Fruit fly (Drosophila melanogaster) whole organism, embryonic: ENCODE measurements around the gene Gclc.

Experiments used
- Aef1 ChIP-seq: fragments of 200-800 bp; sonication (Bioruptor generic); IDR thresholded peaks from 3 replicates; pipeline ENCODE4 v1.3.6; 2022; ENCODE audit warnings: missing biosample characterization, missing genetic modification characterization
- Atf6 ChIP-seq: fragments of 200-800 bp; sonication (Bioruptor generic); IDR thresholded peaks from 2 replicates; pipeline ENCODE4 v1.3.6; 2022; ENCODE audit warnings: missing biosample characterization, missing genetic modification characterization
- BEAF-32 ChIP-seq: fragments of 200-800 bp; sonication (Bioruptor generic); optimal IDR thresholded peaks from 3 replicates; lab custom pipeline; 2017; ENCODE audit warnings: missing biosample characterization, missing genetic modification characterization, mild to moderate bottlenecking, moderate library complexity, missing genetic modification reagents
- CG10274 ChIP-seq: fragments of 200-800 bp; sonication (Bioruptor generic); optimal IDR thresholded peaks from 3 replicates; lab custom pipeline; 2017; ENCODE audit warnings: missing biosample characterization, mild to moderate bottlenecking, missing genetic modification characterization
- CG10431 ChIP-seq: fragments of 200-800 bp; sonication (Bioruptor generic); optimal IDR thresholded peaks from 3 replicates; lab custom pipeline; 2018; ENCODE audit warnings: missing biosample characterization, mild to moderate bottlenecking, missing genetic modification characterization
- CG11696 ChIP-seq: fragments of 200-800 bp; sonication (Bioruptor generic); IDR thresholded peaks from 2 replicates; pipeline ENCODE4 v1.3.6; 2022; ENCODE audit warnings: missing biosample characterization, missing genetic modification characterization
- CG13123 ChIP-seq: fragments of 200-800 bp; sonication (Bioruptor generic); optimal IDR thresholded peaks from 2 replicates; lab custom pipeline; 2016; ENCODE audit warnings: missing biosample characterization, missing genetic modification characterization
- CG14860 ChIP-seq: fragments of 200-800 bp; sonication (Bioruptor generic); IDR thresholded peaks from 3 replicates; pipeline ENCODE4 v1.3.6; 2022; ENCODE audit warnings: missing biosample characterization, missing genetic modification characterization; ENCODE audit not compliant: partially characterized antibody
- CG15479 ChIP-seq: fragments of 200-800 bp; sonication (Bioruptor generic); optimal IDR thresholded peaks from 3 replicates; lab custom pipeline; 2019; ENCODE audit warnings: missing biosample characterization, mild to moderate bottlenecking, missing genetic modification characterization, moderate library complexity
- CG15514 ChIP-seq: fragments of 200-800 bp; sonication (Bioruptor generic); optimal IDR thresholded peaks from 3 replicates; lab custom pipeline; 2017; ENCODE audit warnings: missing biosample characterization, missing genetic modification characterization, mild to moderate bottlenecking, moderate library complexity, missing genetic modification reagents
- CG17359 ChIP-seq: fragments of 200-800 bp; sonication (Bioruptor generic); optimal IDR thresholded peaks from 3 replicates; lab custom pipeline; 2018; ENCODE audit warnings: missing biosample characterization, mild to moderate bottlenecking, missing genetic modification characterization, moderate library complexity
- CG17385 ChIP-seq: fragments of 200-800 bp; sonication (Bioruptor generic); optimal IDR thresholded peaks from 3 replicates; lab custom pipeline; 2018; ENCODE audit warnings: missing biosample characterization, mild to moderate bottlenecking, missing genetic modification characterization
- CG17568 ChIP-seq: fragments of 200-800 bp; sonication (Bioruptor generic); optimal IDR thresholded peaks from 2 replicates; lab custom pipeline; 2018; ENCODE audit warnings: missing biosample characterization, mild to moderate bottlenecking, missing genetic modification characterization, moderate library complexity
- CG17612 ChIP-seq: fragments of 200-800 bp; sonication (Bioruptor generic); IDR thresholded peaks from 2 replicates; pipeline ENCODE4 v1.3.6; 2022; ENCODE audit warnings: missing biosample characterization, missing genetic modification characterization
- CG18262 ChIP-seq: fragments of 200-800 bp; optimal IDR thresholded peaks from 3 replicates; lab custom pipeline; 2019; ENCODE audit warnings: missing biosample characterization, mild to moderate bottlenecking, missing genetic modification characterization, moderate library complexity
- CG2120 ChIP-seq: fragments of 200-800 bp; sonication (Bioruptor generic); optimal IDR thresholded peaks from 3 replicates; lab custom pipeline; 2016; ENCODE audit warnings: missing biosample characterization, missing genetic modification characterization
- CG2712 ChIP-seq: fragments of 200-800 bp; optimal IDR thresholded peaks from 3 replicates; lab custom pipeline; 2019; ENCODE audit warnings: missing biosample characterization, mild to moderate bottlenecking, missing genetic modification characterization, moderate library complexity
- CG34224 ChIP-seq: fragments of 200-800 bp; sonication (Bioruptor generic); IDR thresholded peaks from 3 replicates; pipeline ENCODE4 v1.3.6; 2022; ENCODE audit warnings: missing biosample characterization, missing genetic modification characterization; ENCODE audit not compliant: partially characterized antibody
- CG34422 ChIP-seq: fragments of 200-800 bp; sonication (Bioruptor generic); IDR thresholded peaks from 3 replicates; pipeline ENCODE4 v1.3.6; 2022; ENCODE audit warnings: missing biosample characterization, missing genetic modification characterization
- CG4617 ChIP-seq: fragments of 200-800 bp; sonication (Bioruptor generic); optimal IDR thresholded peaks from 3 replicates; lab custom pipeline; 2016; ENCODE audit warnings: missing biosample characterization, missing genetic modification characterization, borderline replicate concordance
- CG8290 ChIP-seq, 3 experiments: fragments of 200-800 bp; sonication (Bioruptor generic); optimal IDR thresholded peaks; 2 replicates each; lab custom pipeline; 2016 to 2019; ENCODE audit warnings: missing biosample characterization in 3 of 3, missing genetic modification characterization in 3 of 3, mild to moderate bottlenecking in 2 of 3, moderate library complexity in 1 of 3
- CG9817 ChIP-seq: fragments of 200-800 bp; sonication (Bioruptor generic); optimal IDR thresholded peaks from 2 replicates; lab custom pipeline; 2018; ENCODE audit warnings: missing biosample characterization, mild to moderate bottlenecking, missing genetic modification characterization, moderate library complexity
- Dp ChIP-seq: fragments of 200-800 bp; sonication (Bioruptor generic); optimal IDR thresholded peaks from 2 replicates; lab custom pipeline; 2018; ENCODE audit warnings: missing biosample characterization, mild to moderate bottlenecking, missing genetic modification characterization, moderate library complexity
- Lpt ChIP-seq: fragments of >200 bp; optimal IDR thresholded peaks from 2 replicates; lab custom pipeline; 2018; ENCODE audit warnings: missing biosample characterization, missing genetic modification characterization
- MESR4 ChIP-seq: fragments of 200-800 bp; sonication (Bioruptor generic); optimal IDR thresholded peaks from 2 replicates; lab custom pipeline; 2018; ENCODE audit warnings: missing biosample characterization, mild to moderate bottlenecking, missing genetic modification characterization, moderate library complexity
- Rfx ChIP-seq: fragments of 200-800 bp; sonication (Bioruptor generic); IDR thresholded peaks from 2 replicates; pipeline ENCODE4 v1.3.6; 2022; ENCODE audit warnings: missing biosample characterization, missing genetic modification characterization
- Scr ChIP-seq: fragments of 200-800 bp; sonication (Bioruptor generic); IDR thresholded peaks from 2 replicates; pipeline ENCODE4 v1.3.6; 2022; ENCODE audit warnings: missing biosample characterization, missing genetic modification characterization; ENCODE audit not compliant: partially characterized antibody
- Spps ChIP-seq: fragments of 200-800 bp; sonication (Bioruptor generic); optimal IDR thresholded peaks from 2 replicates; lab custom pipeline; 2018; ENCODE audit warnings: missing biosample characterization, mild to moderate bottlenecking, missing genetic modification characterization
- Xbp1 ChIP-seq: fragments of 200-800 bp; sonication (Bioruptor generic); optimal IDR thresholded peaks from 3 replicates; lab custom pipeline; 2016; ENCODE audit warnings: missing biosample characterization, mild to moderate bottlenecking, missing genetic modification characterization
- ap ChIP-seq: fragments of 200-800 bp; sonication (Bioruptor generic); IDR thresholded peaks from 2 replicates; pipeline ENCODE4 v1.3.6; 2022; ENCODE audit warnings: missing biosample characterization, missing genetic modification characterization
- ara ChIP-seq: fragments of 200-800 bp; sonication (Bioruptor generic); IDR thresholded peaks from 2 replicates; pipeline ENCODE4 v1.3.6; 2022; ENCODE audit warnings: missing biosample characterization, missing genetic modification characterization
- cg ChIP-seq: fragments of 200-800 bp; sonication (Bioruptor generic); optimal IDR thresholded peaks from 3 replicates; lab custom pipeline; 2019; ENCODE audit warnings: missing biosample characterization, mild to moderate bottlenecking, missing genetic modification characterization, moderate library complexity
- chn ChIP-seq: fragments of 200-800 bp; sonication (Bioruptor generic); optimal IDR thresholded peaks from 2 replicates; lab custom pipeline; 2016; ENCODE audit warnings: missing biosample characterization, missing genetic modification characterization
- crc ChIP-seq: fragments of 200-800 bp; sonication (Bioruptor generic); optimal IDR thresholded peaks from 2 replicates; lab custom pipeline; 2016; ENCODE audit warnings: missing biosample characterization, missing genetic modification characterization
- crol ChIP-seq: fragments of 200-800 bp; sonication (Bioruptor generic); IDR thresholded peaks from 2 replicates; pipeline ENCODE4 v1.3.6; 2022; ENCODE audit warnings: missing biosample characterization, missing genetic modification characterization
- hb ChIP-seq: fragments of 200-800 bp; sonication (Bioruptor generic); IDR thresholded peaks from 3 replicates; pipeline ENCODE4 v1.3.6; 2022; ENCODE audit warnings: missing biosample characterization, missing genetic modification characterization; ENCODE audit not compliant: partially characterized antibody
- kni ChIP-seq: fragments of 200-800 bp; sonication (Bioruptor generic); optimal IDR thresholded peaks from 3 replicates; lab custom pipeline; 2017; ENCODE audit warnings: mild to moderate bottlenecking, missing biosample characterization, missing genetic modification reagents, missing genetic modification characterization
- lmd ChIP-seq: fragments of 200-800 bp; sonication (Bioruptor generic); IDR thresholded peaks from 2 replicates; pipeline ENCODE4 v1.3.6; 2022; ENCODE audit warnings: missing biosample characterization, missing genetic modification characterization
- otp ChIP-seq: fragments of 200-800 bp; sonication (Bioruptor generic); IDR thresholded peaks from 3 replicates; pipeline ENCODE4, ENCODE4 v1.3.6; 2022; ENCODE audit warnings: missing biosample characterization, missing genetic modification characterization
- pfk ChIP-seq: fragments of 200-800 bp; sonication (Bioruptor generic); optimal IDR thresholded peaks from 2 replicates; lab custom pipeline; 2018; ENCODE audit warnings: missing biosample characterization, mild to moderate bottlenecking, missing genetic modification characterization, moderate library complexity
- pita ChIP-seq: fragments of 200-800 bp; sonication (Bioruptor generic); optimal IDR thresholded peaks from 2 replicates; lab custom pipeline; 2017; ENCODE audit warnings: missing biosample characterization, mild to moderate bottlenecking, missing genetic modification characterization
- pzg ChIP-seq: fragments of 200-800 bp; sonication (Bioruptor generic); optimal IDR thresholded peaks from 3 replicates; lab custom pipeline; 2018; ENCODE audit warnings: missing biosample characterization, mild to moderate bottlenecking, missing genetic modification characterization, moderate library complexity
- row ChIP-seq: fragments of 200-800 bp; sonication (Bioruptor generic); IDR thresholded peaks from 3 replicates; pipeline ENCODE4 v1.3.6; 2022; ENCODE audit warnings: missing biosample characterization, missing genetic modification characterization
- scrt ChIP-seq: fragments of 200-800 bp; sonication (Bioruptor generic); optimal IDR thresholded peaks from 2 replicates; lab custom pipeline; 2018; ENCODE audit warnings: missing biosample characterization, mild to moderate bottlenecking, missing genetic modification characterization, moderate library complexity
- sima ChIP-seq: fragments of 200-800 bp; sonication (Bioruptor generic); optimal IDR thresholded peaks from 2 replicates; lab custom pipeline; 2016; ENCODE audit warnings: missing biosample characterization, missing genetic modification characterization
- tna ChIP-seq: fragments of 200-800 bp; sonication (Bioruptor generic); IDR thresholded peaks from 2 replicates; pipeline ENCODE4 v1.3.6; 2022; ENCODE audit warnings: missing biosample characterization, missing genetic modification characterization; ENCODE audit not compliant: partially characterized antibody

Gclc gene

dm6 chrX:8080174-8080573, 35.8 kb downstream of the Gclc start (continued):
- no peak for TF ChIP-seq ara (GFP tag; lab: Robert Waterston, UW)
- TF ChIP-seq ap (GFP tag; lab: Robert Waterston, UW): peak; percentile 11; the same call in 1 of the 2 replicates
- peak; percentile 27; the same call in 1 of the 2 replicates for TF ChIP-seq lmd (GFP tag; lab: Robert Waterston, UW)
- TF ChIP-seq chn (GFP tag; lab: Kevin White, UChicago): no peak
- no peak for TF ChIP-seq crc (GFP tag; lab: Kevin White, UChicago)
- no peak for TF ChIP-seq sima (GFP tag; lab: Kevin White, UChicago)
- TF ChIP-seq Spps (tag; lab: Kevin White, UChicago): no peak
- TF ChIP-seq Xbp1 (GFP tag; lab: Kevin White, UChicago): peak; percentile 0
- no peak for TF ChIP-seq CG13123 (GFP tag; lab: Kevin White, UChicago)
- no peak for TF ChIP-seq CG17359 (tag; lab: Kevin White, UChicago)
- TF ChIP-seq, all 482 proteins: peak for 20

dm6 chrX:8075300-8075927, 40.5 kb downstream of the Gclc start, which contains the start of the genes Upf2 and CG1571:
Gene Upf2, minus strand, starts transcription at chrX:8075466.
Gene CG1571, plus strand, starts transcription at chrX:8075877.
- peak; percentile 52 for TF ChIP-seq CG4617
- no peak for TF ChIP-seq pita
- TF ChIP-seq cg: no peak
- TF ChIP-seq crol (GFP tag; lab: Robert Waterston, UW): peak; percentile 94
- peak; percentile 70 for TF ChIP-seq BEAF-32 (GFP tag; lab: Kevin White, UChicago)
- no peak for TF ChIP-seq Aef1 (GFP tag; lab: Robert Waterston, UW)
- peak; percentile 72 for TF ChIP-seq Dp (GFP tag; lab: Kevin White, UChicago)
- TF ChIP-seq Lpt (GFP tag; lab: Kevin White, UChicago): no peak
- no peak for TF ChIP-seq CG17568 (GFP tag; lab: Kevin White, UChicago)
- peak; percentile 68 for TF ChIP-seq CG14860
- no peak for TF ChIP-seq CG2712 (tag; lab: Kevin White, UChicago)
- peak; percentile 78 for TF ChIP-seq CG10431
- peak; percentile 74 for TF ChIP-seq CG34224
- no peak for TF ChIP-seq CG9817 (tag; lab: Kevin White, UChicago)
- peak; percentile 29; the same call in 1 of the 3 replicates for TF ChIP-seq CG34422
- peak; percentile 82 for TF ChIP-seq CG15514 (GFP tag; lab: Kevin White, UChicago)
- no peak for TF ChIP-seq otp (GFP tag; lab: Robert Waterston, UW)
- peak; percentile 66; the same call in 2 of the 3 replicates for TF ChIP-seq hb (GFP tag; lab: Robert Waterston, UW)
- peak; percentile 20; the same call in 1 of the 2 replicates for TF ChIP-seq Rfx
- no peak for TF ChIP-seq CG10274 (GFP tag; lab: Kevin White, UChicago)
- TF ChIP-seq Atf6 (GFP tag; lab: Robert Waterston, UW): no peak
- TF ChIP-seq kni (GFP tag; lab: Kevin White, UChicago): no peak
- peak; percentile 79 for TF ChIP-seq tna (GFP tag; lab: Robert Waterston, UW)
- TF ChIP-seq CG18262: no peak
- TF ChIP-seq CG17385 (GFP tag; lab: Kevin White, UChicago): no peak
- TF ChIP-seq scrt (GFP tag; lab: Kevin White, UChicago): no peak
- TF ChIP-seq Scr (GFP tag; lab: Robert Waterston, UW): peak; percentile 66
- TF ChIP-seq row (GFP tag; lab: Robert Waterston, UW): peak; percentile 27; the same call in 1 of the 3 replicates
- no peak for TF ChIP-seq ap (GFP tag; lab: Robert Waterston, UW)
- TF ChIP-seq pzg (GFP tag; lab: Kevin White, UChicago): peak; percentile 87
- TF ChIP-seq CG15479 (GFP tag; lab: Kevin White, UChicago): no peak
- no peak for TF ChIP-seq CG17612 (GFP tag; lab: Robert Waterston, UW)
- TF ChIP-seq MESR4: peak; percentile 79
- TF ChIP-seq CG2120: peak; percentile 44
- TF ChIP-seq pfk (GFP tag; lab: Kevin White, UChicago): no peak
- TF ChIP-seq CG11696 (GFP tag; lab: Robert Waterston, UW): no peak
- peak; percentile 0 for TF ChIP-seq CG8290 (GFP tag; optimal IDR thresholded peaks at IDR 0.05; lab: Kevin White, UChicago)
- TF ChIP-seq CG8290 (tag; optimal IDR thresholded peaks at IDR 0.05; lab: Kevin White, UChicago): no peak
